Fruit fly (Drosophila melanogaster) whole organism: ENCODE data around the gene CG8915.

ENCODE experiments used
- CG8478 ChIP-seq: fragments of >200 bp; optimal IDR thresholded peaks from 2 replicates; lab custom pipeline; 2018; ENCODE audit warnings: inconsistent platforms
- Dll ChIP-seq: fragments of >200 bp; optimal IDR thresholded peaks from 2 replicates; lab custom pipeline; 2017
- EcR ChIP-seq, 2 experiments: fragments of >200 bp; optimal IDR thresholded peaks; 2 replicates each; lab custom pipeline; 2017; ENCODE audit warnings: missing biosample characterization in 2 of 2, missing genetic modification characterization in 2 of 2, missing genetic modification reagents in 2 of 2
- pan ChIP-seq: fragments of >200 bp; optimal IDR thresholded peaks from 2 replicates; lab custom pipeline; 2017
- psq ChIP-seq: fragments of >200 bp; optimal IDR thresholded peaks from 2 replicates; lab custom pipeline; 2017
- usp ChIP-seq: fragments of >200 bp; optimal IDR thresholded peaks from 2 replicates; lab custom pipeline; 2017; ENCODE audit warnings: missing biosample characterization, missing genetic modification characterization, mixed read lengths

dm6 chrX:17244854-17245253, at the start of gene CG8915:
- TF ChIP-seq EcR (GFP tag; optimal IDR thresholded peaks at IDR 0.05; lab: Kevin White, UChicago) (no peak), Dll (lab: Kevin White, UChicago) (no peak), CG8478 (no peak), usp (GFP tag; lab: Kevin White, UChicago) (no peak), psq (lab: Kevin White, UChicago) (no peak), pan (no peak)
